Fruit fly (Drosophila melanogaster) S2 (cell line): Measurements from ENCODE around the gene CG13659.

Source experiments
- CG8478 ChIP-seq: fragments of >200 bp; optimal IDR thresholded peaks from 2 replicates; lab custom pipeline; 2018
- CTCF ChIP-seq, 2 experiments: fragments of >200 bp; optimal IDR thresholded peaks; 2 replicates each; lab custom pipeline; 2018

dm6 chr3R:25335065-25335464, 34.4 kb downstream of the CG13659 start, which contains the start of the genes CG10669 and CG11902:
- TF ChIP-seq CG8478 (no peak), CTCF (optimal IDR thresholded peaks at IDR 0.05; lab: Kevin White, UChicago) (no peak)
